Worm (Caenorhabditis elegans): Measurements from ENCODE around the gene vha-7.

vha-7 gene

ce11 chrIV:12700204-12700603 is 59.9 kb downstream of the vha-7 start:
- TF ChIP-seq tbx-11 (GFP tag; IDR thresholded peaks at IDR 0.05) = no peak
- TF ChIP-seq ceh-36 (tag; optimal IDR thresholded peaks at IDR 0.05) = no peak
- no peak for TF ChIP-seq hmbx-1 (tag; optimal IDR thresholded peaks at IDR 0.05)
- TF ChIP-seq scrt-1 (GFP tag; IDR thresholded peaks at IDR 0.05) = no peak
- TF ChIP-seq F13C5.2 (tag; optimal IDR thresholded peaks at IDR 0.05) = no peak
- TF ChIP-seq flt-1 (GFP tag; IDR thresholded peaks at IDR 0.05) = no peak
- TF ChIP-seq tra-4 (tag; optimal IDR thresholded peaks at IDR 0.05) = no peak
- TF ChIP-seq tbx-37 (GFP tag; conservative IDR thresholded peaks at IDR 0.05) = no peak
- TF ChIP-seq aly-1 (tag; optimal IDR thresholded peaks at IDR 0.05) = no peak
- no peak for TF ChIP-seq sea-1 (GFP tag; conservative IDR thresholded peaks at IDR 0.05)
- no peak for TF ChIP-seq B0310.2 (tag; optimal IDR thresholded peaks at IDR 0.05)
- TF ChIP-seq hmg-4 (GFP tag; optimal IDR thresholded peaks at IDR 0.05) = no peak
